Worm (Caenorhabditis elegans) whole organism, young adult: ENCODE measurements around the gene T22F7.4.

Source experiments
- B0019.2 ChIP-seq: fragments of 200-800 bp; sonication (Bioruptor generic); conservative IDR thresholded peaks from 2 replicates; pipeline ENCODE4 v1.3.6; 2022; ENCODE audit warnings: missing genetic modification reagents, missing genetic modification characterization, missing compliant biosample characterization
- B0035.1 ChIP-seq: sonication (generic microtip); optimal IDR thresholded peaks from 2 replicates; lab custom pipeline; 2016; ENCODE audit warnings: missing genetic modification characterization, mild to moderate bottlenecking, missing compliant biosample characterization, missing genotype, missing genetic modification reagents
- B0336.3 ChIP-seq: fragments of 200-800 bp; sonication (Bioruptor generic); IDR thresholded peaks from 2 replicates; pipeline ENCODE4 v1.3.6; 2022; ENCODE audit warnings: missing genetic modification characterization, missing compliant biosample characterization
- D2030.7 ChIP-seq: fragments of 200-800 bp; sonication (Bioruptor generic); IDR thresholded peaks from 2 replicates; pipeline ENCODE4 v1.3.6; 2022; ENCODE audit warnings: missing genetic modification reagents, missing genetic modification characterization, missing compliant biosample characterization
- F22D6.2 ChIP-seq: sonication (generic microtip); optimal IDR thresholded peaks from 2 replicates; lab custom pipeline; 2016; ENCODE audit warnings: mild to moderate bottlenecking, missing genetic modification characterization, missing compliant biosample characterization
- F39B2.1 ChIP-seq: fragments of 200-800 bp; sonication (Bioruptor generic); IDR thresholded peaks from 2 replicates; pipeline ENCODE4 v1.3.6; 2022; ENCODE audit warnings: missing genetic modification reagents, missing genetic modification characterization, missing compliant biosample characterization
- F57A8.1 ChIP-seq: fragments of 200-800 bp; sonication (Bioruptor generic); optimal IDR thresholded peaks from 2 replicates; lab custom pipeline; 2018; ENCODE audit warnings: mild to moderate bottlenecking, missing genetic modification characterization, moderate library complexity, missing compliant biosample characterization
- K11D2.4 ChIP-seq: fragments of 200-800 bp; sonication (Bioruptor generic); IDR thresholded peaks from 2 replicates; pipeline ENCODE4 v1.3.6; 2022; ENCODE audit warnings: missing genetic modification reagents, missing genetic modification characterization, missing compliant biosample characterization
- K12H6.12 ChIP-seq: fragments of 200-800 bp; sonication (Bioruptor generic); optimal IDR thresholded peaks from 2 replicates; lab custom pipeline; 2018; ENCODE audit warnings: mild to moderate bottlenecking, missing genetic modification characterization, missing compliant biosample characterization
- T07F8.4 ChIP-seq: sonication (generic microtip); optimal IDR thresholded peaks from 2 replicates; lab custom pipeline; 2016; ENCODE audit warnings: mild to moderate bottlenecking, missing genetic modification characterization, moderate library complexity, missing compliant biosample characterization
- Y53G8AR.9 ChIP-seq: fragments of 200-800 bp; sonication (Bioruptor generic); conservative IDR thresholded peaks from 2 replicates; pipeline ENCODE4 v1.3.6; 2022; ENCODE audit warnings: missing genetic modification reagents, missing genetic modification characterization, missing compliant biosample characterization
- Y67H2A.10 ChIP-seq: fragments of 200-800 bp; sonication (Bioruptor generic); conservative IDR thresholded peaks from 2 replicates; pipeline ENCODE4 v1.3.6; 2022; ENCODE audit warnings: missing genetic modification reagents, missing genetic modification characterization, missing compliant biosample characterization
- Y95B8A.8 ChIP-seq: fragments of 200-800 bp; sonication (Bioruptor generic); IDR thresholded peaks from 2 replicates; pipeline ENCODE4 v1.3.6; 2022; ENCODE audit warnings: missing genetic modification reagents, missing genetic modification characterization, missing compliant biosample characterization
- akir-1 ChIP-seq: fragments of 200-800 bp; sonication (Bioruptor generic); optimal IDR thresholded peaks from 2 replicates; lab custom pipeline; 2018; ENCODE audit warnings: mild to moderate bottlenecking, missing genetic modification characterization, moderate library complexity, missing compliant biosample characterization
- atf-7 ChIP-seq: sonication (generic microtip); optimal IDR thresholded peaks from 2 replicates; lab custom pipeline; 2017; ENCODE audit warnings: mild to moderate bottlenecking, missing genetic modification characterization, missing compliant biosample characterization
- attf-3 ChIP-seq: fragments of 200-800 bp; sonication (Bioruptor generic); conservative IDR thresholded peaks from 2 replicates; pipeline ENCODE4 v1.3.6; 2022; ENCODE audit warnings: missing genetic modification reagents, missing genetic modification characterization, missing compliant biosample characterization
- bed-1 ChIP-seq: fragments of 200-800 bp; sonication (Bioruptor generic); IDR thresholded peaks from 2 replicates; pipeline ENCODE4 v1.3.6; 2022; ENCODE audit warnings: missing genetic modification reagents, missing genetic modification characterization, missing compliant biosample characterization
- bed-2 ChIP-seq: fragments of 200-800 bp; sonication (Bioruptor generic); IDR thresholded peaks from 2 replicates; pipeline ENCODE4 v1.3.6; 2022; ENCODE audit warnings: missing genetic modification reagents, missing genetic modification characterization, missing compliant biosample characterization
- cebp-2 ChIP-seq: fragments of 200-800 bp; sonication (Bioruptor generic); IDR thresholded peaks from 2 replicates; pipeline ENCODE4 v1.3.6; 2022; ENCODE audit warnings: missing genetic modification characterization, missing compliant biosample characterization
- ceh-100 ChIP-seq: fragments of 200-800 bp; sonication (Bioruptor generic); IDR thresholded peaks from 2 replicates; pipeline ENCODE4 v1.3.6; 2022; ENCODE audit warnings: missing genetic modification reagents, missing genetic modification characterization, missing compliant biosample characterization
- ceh-27 ChIP-seq: fragments of 200-800 bp; sonication (Bioruptor generic); optimal IDR thresholded peaks from 2 replicates; lab custom pipeline; 2018; ENCODE audit warnings: mild to moderate bottlenecking, missing genetic modification characterization, moderate library complexity, missing compliant biosample characterization
- ceh-40 ChIP-seq: fragments of 200-800 bp; sonication (Bioruptor generic); IDR thresholded peaks from 2 replicates; pipeline ENCODE4 v1.3.6; 2022; ENCODE audit warnings: missing genetic modification characterization, missing compliant biosample characterization
- ceh-79 ChIP-seq: sonication (generic microtip); optimal IDR thresholded peaks from 2 replicates; lab custom pipeline; 2017; ENCODE audit warnings: mild to moderate bottlenecking, missing genetic modification characterization, missing compliant biosample characterization
- chd-7 ChIP-seq: sonication (generic microtip); optimal IDR thresholded peaks from 2 replicates; lab custom pipeline; 2016; ENCODE audit warnings: mild to moderate bottlenecking, missing genetic modification characterization, moderate library complexity, missing compliant biosample characterization
- efl-1 ChIP-seq: fragments of 150-350 bp; optimal IDR thresholded peaks from 2 replicates; lab custom pipeline; 2014; ENCODE audit warnings: missing biosample characterization, missing genetic modification reagents, missing genetic modification characterization
- fkh-3 ChIP-seq: sonication (generic microtip); optimal IDR thresholded peaks from 2 replicates; lab custom pipeline; 2016; ENCODE audit warnings: mild to moderate bottlenecking, missing genetic modification characterization, missing compliant biosample characterization
- him-1 ChIP-seq: sonication (generic microtip); optimal IDR thresholded peaks from 2 replicates; lab custom pipeline; 2016; ENCODE audit warnings: missing genotype, missing genetic modification reagents, missing genetic modification characterization, missing compliant biosample characterization
- hlh-12 ChIP-seq: sonication (generic microtip); optimal IDR thresholded peaks from 2 replicates; lab custom pipeline; 2016; ENCODE audit warnings: missing genetic modification characterization, missing compliant biosample characterization
- hlh-26 ChIP-seq: fragments of 200-800 bp; sonication (Bioruptor generic); conservative IDR thresholded peaks from 2 replicates; pipeline ENCODE4 v1.3.6; 2022; ENCODE audit warnings: missing genetic modification reagents, missing genetic modification characterization, missing compliant biosample characterization
- hrde-1 ChIP-seq: sonication (generic microtip); optimal IDR thresholded peaks from 2 replicates; lab custom pipeline; 2016; ENCODE audit warnings: missing genetic modification characterization, mild to moderate bottlenecking, missing compliant biosample characterization, moderate library complexity, missing genotype, missing genetic modification reagents, borderline replicate concordance
- hsf-1 ChIP-seq: fragments of 200-800 bp; sonication (Bioruptor generic); IDR thresholded peaks from 2 replicates; pipeline ENCODE4 v1.3.6; 2022; ENCODE audit warnings: missing genetic modification reagents, missing genetic modification characterization, missing compliant biosample characterization
- lin-35 ChIP-seq, 3 experiments: fragments of 150-350 bp in 2 of 3; sonication (generic microtip) in 1 of 3; optimal IDR thresholded peaks; 2 replicates each; lab custom pipeline; 2014 to 2018; ENCODE audit warnings: missing biosample characterization in 3 of 3, missing genetic modification characterization in 3 of 3, missing genetic modification reagents in 3 of 3
- lin-54 ChIP-seq: fragments of 200-800 bp; sonication (Bioruptor generic); optimal IDR thresholded peaks from 2 replicates; lab custom pipeline; 2018; ENCODE audit warnings: mild to moderate bottlenecking, missing genetic modification characterization, missing compliant biosample characterization
- madf-10 ChIP-seq: sonication (generic microtip); optimal IDR thresholded peaks from 2 replicates; lab custom pipeline; 2016; ENCODE audit warnings: mild to moderate bottlenecking, missing genetic modification characterization, missing compliant biosample characterization
- mcd-1 ChIP-seq: fragments of 200-800 bp; sonication (Bioruptor generic); IDR thresholded peaks from 2 replicates; pipeline ENCODE4 v1.3.6; 2022; ENCODE audit warnings: missing genetic modification reagents, missing genetic modification characterization, missing compliant biosample characterization
- mel-28 ChIP-seq: sonication (generic microtip); optimal IDR thresholded peaks from 2 replicates; lab custom pipeline; 2016; ENCODE audit warnings: borderline replicate concordance, mild to moderate bottlenecking, missing genetic modification characterization, missing compliant biosample characterization
- mxl-1 ChIP-seq: sonication (generic microtip); optimal IDR thresholded peaks from 2 replicates; lab custom pipeline; 2016; ENCODE audit warnings: missing genetic modification characterization, missing compliant biosample characterization
- nfya-2 ChIP-seq: fragments of 200-800 bp; sonication (Bioruptor generic); IDR thresholded peaks from 2 replicates; pipeline ENCODE4 v1.3.6; 2022; ENCODE audit warnings: missing genetic modification reagents, missing genetic modification characterization, missing compliant biosample characterization
- nhr-120 ChIP-seq: fragments of 200-800 bp; sonication (Bioruptor generic); IDR thresholded peaks from 2 replicates; pipeline ENCODE4 v1.3.6; 2022; ENCODE audit warnings: missing genetic modification characterization, missing compliant biosample characterization
- nhr-179 ChIP-seq: sonication (generic microtip); optimal IDR thresholded peaks from 2 replicates; lab custom pipeline; 2016; ENCODE audit warnings: mild to moderate bottlenecking, missing genetic modification characterization, missing compliant biosample characterization
- nhr-27 ChIP-seq: fragments of 200-800 bp; sonication (Bioruptor generic); optimal IDR thresholded peaks from 2 replicates; lab custom pipeline; 2018; ENCODE audit warnings: mild to moderate bottlenecking, missing genetic modification characterization, moderate library complexity, missing compliant biosample characterization
- pha-4 ChIP-seq: fragments of 150-350 bp; sonication (generic microtip); optimal IDR thresholded peaks from 2 replicates; lab custom pipeline; 2014; ENCODE audit warnings: missing biosample characterization, missing genetic modification reagents, missing genetic modification characterization
- snpc-3.4 ChIP-seq: sonication (generic microtip); optimal IDR thresholded peaks from 2 replicates; lab custom pipeline; 2017; ENCODE audit warnings: missing genetic modification characterization, mild to moderate bottlenecking, missing compliant biosample characterization, antibody characterized with exemption, moderate library complexity, missing genotype, missing genetic modification reagents
- sptf-2 ChIP-seq: fragments of 200-800 bp; sonication (Bioruptor generic); optimal IDR thresholded peaks from 2 replicates; lab custom pipeline; 2018; ENCODE audit warnings: mild to moderate bottlenecking, missing genetic modification characterization, missing compliant biosample characterization
- tbx-9 ChIP-seq: sonication (generic microtip); optimal IDR thresholded peaks from 2 replicates; lab custom pipeline; 2016; ENCODE audit warnings: borderline replicate concordance, missing genetic modification characterization, inconsistent platforms, missing compliant biosample characterization
- zim-3 ChIP-seq: sonication (generic microtip); optimal IDR thresholded peaks from 2 replicates; lab custom pipeline; 2017; ENCODE audit warnings: mild to moderate bottlenecking, missing genetic modification characterization, moderate library complexity, missing compliant biosample characterization
- ztf-22 ChIP-seq: fragments of 200-800 bp; sonication (Bioruptor generic); optimal IDR thresholded peaks from 2 replicates; lab custom pipeline; 2018; ENCODE audit warnings: mild to moderate bottlenecking, missing genetic modification characterization, moderate library complexity, missing compliant biosample characterization
- ztf-25 ChIP-seq: fragments of 200-800 bp; sonication (Bioruptor generic); IDR thresholded peaks from 2 replicates; pipeline ENCODE4 v1.3.6; 2022; ENCODE audit warnings: missing genetic modification reagents, missing genetic modification characterization, missing compliant biosample characterization
- ztf-26 ChIP-seq: sonication (generic microtip); optimal IDR thresholded peaks from 2 replicates; lab custom pipeline; 2017; ENCODE audit warnings: missing genetic modification characterization, missing compliant biosample characterization

The T22F7.4 gene

ce11 chrIII:535266-536107, 8.8 kb upstream of the T22F7.4 start (continued):
- TF ChIP-seq hrde-1 (tag; lab: Kevin White, UChicago) = no peak
- no peak for TF ChIP-seq ztf-22 (GFP tag; lab: Kevin White, UChicago)
- TF ChIP-seq mxl-1 (tag; lab: Kevin White, UChicago) = peak; percentile 9
- no peak for TF ChIP-seq bed-1 (GFP tag; lab: Robert Waterston, UW)
- TF ChIP-seq him-1 (tag; lab: Kevin White, UChicago) = peak; percentile 79
- no peak for TF ChIP-seq nhr-179 (tag; lab: Kevin White, UChicago)
- TF ChIP-seq K12H6.12 = no peak
- no peak for TF ChIP-seq nfya-2
- no peak for TF ChIP-seq nhr-120 (GFP tag; lab: Robert Waterston, UW)
- TF ChIP-seq B0019.2 (GFP tag; lab: Robert Waterston, UW) = no peak
- TF ChIP-seq Y53G8AR.9 (GFP tag; lab: Robert Waterston, UW) = 0 out of 2 replicates have a peak, but pooled peaks have one; percentile 28
- no peak for TF ChIP-seq Y67H2A.10 (GFP tag; lab: Robert Waterston, UW)
- peak; percentile 12 for TF ChIP-seq lin-54 (GFP tag; lab: Kevin White, UChicago)
- no peak for TF ChIP-seq nhr-27 (tag; lab: Kevin White, UChicago)
- no peak for TF ChIP-seq pha-4
- no peak for TF ChIP-seq sptf-2
- TF ChIP-seq ceh-100 = no peak
- 0 out of 2 replicates have a peak, but pooled peaks have one; percentile 29 for TF ChIP-seq D2030.7 (GFP tag; lab: Robert Waterston, UW)
- no peak for TF ChIP-seq ceh-27 (GFP tag; lab: Kevin White, UChicago)
- no peak for TF ChIP-seq F57A8.1 (GFP tag; lab: Kevin White, UChicago)
- no peak for TF ChIP-seq F22D6.2 (tag; lab: Kevin White, UChicago)
- TF ChIP-seq mcd-1 (GFP tag; lab: Robert Waterston, UW) = peak; percentile 63
- peak; percentile 67 for TF ChIP-seq madf-10
- TF ChIP-seq hlh-12 = no peak
- TF ChIP-seq chd-7 = peak; percentile 6
- TF ChIP-seq bed-2 = no peak
- no peak for TF ChIP-seq tbx-9 (tag; lab: Kevin White, UChicago)
- TF ChIP-seq F39B2.1 (GFP tag; lab: Robert Waterston, UW) = no peak
- TF ChIP-seq atf-7 (tag; lab: Kevin White, UChicago) = peak; percentile 28
- no peak for TF ChIP-seq snpc-3.4
- no peak for TF ChIP-seq Y95B8A.8 (GFP tag; lab: Robert Waterston, UW)
- peak; percentile 43 for TF ChIP-seq T07F8.4 (tag; lab: Kevin White, UChicago)
- no peak for TF ChIP-seq cebp-2 (GFP tag; lab: Robert Waterston, UW)
- no peak for TF ChIP-seq efl-1
- TF ChIP-seq attf-3 (GFP tag; lab: Robert Waterston, UW) = no peak
- no peak for TF ChIP-seq hsf-1
- TF ChIP-seq fkh-3 (tag; lab: Kevin White, UChicago) = no peak
- TF ChIP-seq, all 124 proteins: peak for 39

- TF ChIP-seq ceh-40 (GFP tag; lab: Robert Waterston, UW) (no peak), ztf-25 (GFP tag; lab: Robert Waterston, UW) (no peak), hlh-26 (GFP tag; lab: Robert Waterston, UW) (no peak), ztf-26 (tag; lab: Kevin White, UChicago) (no peak), B0336.3 (GFP tag; lab: Robert Waterston, UW) (no peak), chd-7 (no peak), mel-28 (no peak), B0035.1 (tag; lab: Kevin White, UChicago) (no peak), zim-3 (tag; lab: Kevin White, UChicago) (no peak), ceh-79 (no peak), K11D2.4 (GFP tag; lab: Robert Waterston, UW) (no peak), nhr-120 (GFP tag; lab: Robert Waterston, UW) (no peak), lin-35 (GFP tag; optimal IDR thresholded peaks at IDR 0.05; lab: Kevin White, UChicago) (no peak), akir-1 (no peak)
Measured at ce11 chrIII:532152-532551, 5.4 kb upstream of the T22F7.4 start.
